Worm (Caenorhabditis elegans) whole organism, midembryonic: Measurements from ENCODE around the gene C30G12.2.
A peak's percentile ranks its signal among the peaks of the same experiment; 100 is the strongest.

Source experiments
- T22C8.4 ChIP-seq: fragments of 200-800 bp; sonication (Bioruptor generic); IDR thresholded peaks from 2 replicates; pipeline ENCODE4 v1.3.6; 2022; ENCODE audit warnings: missing genetic modification characterization, missing compliant biosample characterization
- cog-1 ChIP-seq: sonication (generic microtip); optimal IDR thresholded peaks from 2 replicates; lab custom pipeline; 2016; ENCODE audit warnings: missing genetic modification characterization, missing compliant biosample characterization
- flt-1 ChIP-seq: fragments of 200-800 bp; sonication (Bioruptor generic); IDR thresholded peaks from 2 replicates; pipeline ENCODE4 v1.3.6; 2022; ENCODE audit warnings: missing genetic modification characterization, missing compliant biosample characterization
- klf-2 ChIP-seq: fragments of 200-800 bp; sonication (Bioruptor generic); conservative IDR thresholded peaks from 2 replicates; pipeline ENCODE4 v1.3.6; 2022; ENCODE audit warnings: missing genetic modification reagents, missing genetic modification characterization, missing compliant biosample characterization
- med-1 ChIP-seq: sonication (generic microtip); optimal IDR thresholded peaks from 2 replicates; lab custom pipeline; 2017; ENCODE audit warnings: missing genetic modification characterization, mild to moderate bottlenecking, missing compliant biosample characterization, antibody characterized with exemption, missing genetic modification reagents; ENCODE audit not compliant: insufficient read depth
- ref-1 ChIP-seq: fragments of 200-800 bp; sonication (Bioruptor generic); conservative IDR thresholded peaks from 2 replicates; pipeline ENCODE4 v1.3.6; 2022; ENCODE audit warnings: missing genetic modification reagents, missing genetic modification characterization, missing compliant biosample characterization
- tab-1 ChIP-seq: fragments of 200-800 bp; sonication (Bioruptor generic); IDR thresholded peaks from 2 replicates; pipeline ENCODE4 v1.3.6; 2022; ENCODE audit warnings: missing genetic modification characterization, missing compliant biosample characterization
- ztf-23 ChIP-seq: fragments of 200-800 bp; sonication (Bioruptor generic); IDR thresholded peaks from 2 replicates; pipeline ENCODE4 v1.3.6; 2022; ENCODE audit warnings: missing genetic modification reagents, missing genetic modification characterization, missing compliant biosample characterization
- ztf-29 ChIP-seq: fragments of 200-800 bp; sonication (Bioruptor generic); IDR thresholded peaks from 2 replicates; pipeline ENCODE4 v1.3.6; 2022; ENCODE audit warnings: missing genetic modification reagents, missing genetic modification characterization, missing compliant biosample characterization

C30G12.2 gene

DNA sequence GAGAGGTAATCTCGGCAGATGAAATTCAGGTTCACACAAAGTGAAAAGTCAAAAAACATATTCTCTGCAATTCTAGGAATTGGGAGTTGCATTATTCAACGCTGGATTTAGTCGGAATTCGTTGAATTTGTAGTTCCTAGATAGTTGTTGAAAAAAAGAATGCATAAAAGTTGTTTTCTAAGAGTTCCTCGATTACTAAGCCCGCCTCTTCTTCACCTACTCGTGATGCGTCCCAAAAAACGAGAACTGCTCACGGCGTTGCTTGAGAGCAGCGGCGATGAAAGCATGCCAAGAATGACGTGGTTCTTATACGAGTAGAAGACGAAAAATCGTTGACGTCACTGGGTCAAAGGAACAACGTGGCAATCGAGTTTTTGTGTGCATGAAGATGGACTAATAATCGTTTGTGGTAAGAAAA lies 34.8 kb downstream of the C30G12.2 start:
- TF ChIP-seq ref-1 (GFP tag; lab: Robert Waterston, UW): no peak

DNA sequence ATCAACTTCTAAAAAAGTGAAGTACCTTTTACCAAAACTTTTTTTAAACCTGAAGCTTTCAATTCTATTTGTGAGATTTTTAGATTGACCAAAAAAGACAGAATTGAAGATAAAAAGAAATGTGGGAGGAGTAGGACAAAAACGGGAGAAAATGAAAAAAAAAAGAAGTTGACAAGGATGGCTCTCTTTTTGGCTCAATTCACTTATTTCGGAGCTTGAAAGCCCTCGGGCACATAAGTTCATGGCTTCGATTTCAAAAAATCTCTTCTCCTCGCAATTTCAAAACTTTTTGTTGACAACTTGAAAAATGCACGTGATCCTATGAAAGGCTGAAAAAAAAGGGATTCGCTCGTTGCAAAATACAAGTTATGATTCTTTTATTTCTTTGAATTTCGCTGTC lies 36.0 kb downstream of the C30G12.2 start:
- TF ChIP-seq med-1 (GFP tag; lab: Kevin White, UChicago) (no peak), flt-1 (GFP tag; lab: Robert Waterston, UW) (no peak), klf-2 (no peak), ztf-23 (GFP tag; lab: Robert Waterston, UW) (no peak), ztf-29 (GFP tag; lab: Robert Waterston, UW) (no peak), cog-1 (tag; lab: Kevin White, UChicago) (no peak), ref-1 (GFP tag; lab: Robert Waterston, UW) (no peak), tab-1 (no peak), T22C8.4 (no peak)

- TF ChIP-seq cog-1 (tag; lab: Kevin White, UChicago) (no peak), ztf-29 (GFP tag; lab: Robert Waterston, UW) (no peak), ztf-23 (GFP tag; lab: Robert Waterston, UW) (no peak), ref-1 (GFP tag; lab: Robert Waterston, UW) (no peak), med-1 (GFP tag; lab: Kevin White, UChicago) (no peak), klf-2 (no peak), tab-1 (no peak)
These were observed 36.8 kb downstream of the C30G12.2 start for ce11 chrII:7326997-7327396.

DNA sequence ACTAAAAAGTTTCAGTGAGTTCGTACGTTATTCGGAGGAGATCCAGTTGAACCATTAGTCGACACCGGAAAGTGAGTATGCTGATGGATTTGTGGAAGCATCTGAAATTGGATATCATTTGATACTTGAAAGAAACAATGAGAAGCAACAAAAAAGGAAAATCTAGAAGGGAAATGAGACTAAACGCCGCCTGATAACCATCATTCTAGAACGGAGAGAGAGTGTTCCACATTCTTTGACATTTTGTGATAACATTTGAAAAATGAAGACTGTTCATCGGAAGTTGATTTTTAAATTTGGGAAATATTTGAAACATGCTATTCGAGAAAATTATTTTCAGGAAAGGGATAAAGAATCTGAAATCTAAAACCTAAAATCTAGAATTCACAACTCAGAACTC lies 41.0 kb downstream of the C30G12.2 start, which contains the start of gene npax-1:
Gene npax-1 (minus strand): TSS at position 101 of the 400 bp plus-strand sequence.
- TF ChIP-seq flt-1 (GFP tag; lab: Robert Waterston, UW) (no peak), cog-1 (tag; lab: Kevin White, UChicago) (no peak), med-1 (GFP tag; lab: Kevin White, UChicago) (no peak)

DNA sequence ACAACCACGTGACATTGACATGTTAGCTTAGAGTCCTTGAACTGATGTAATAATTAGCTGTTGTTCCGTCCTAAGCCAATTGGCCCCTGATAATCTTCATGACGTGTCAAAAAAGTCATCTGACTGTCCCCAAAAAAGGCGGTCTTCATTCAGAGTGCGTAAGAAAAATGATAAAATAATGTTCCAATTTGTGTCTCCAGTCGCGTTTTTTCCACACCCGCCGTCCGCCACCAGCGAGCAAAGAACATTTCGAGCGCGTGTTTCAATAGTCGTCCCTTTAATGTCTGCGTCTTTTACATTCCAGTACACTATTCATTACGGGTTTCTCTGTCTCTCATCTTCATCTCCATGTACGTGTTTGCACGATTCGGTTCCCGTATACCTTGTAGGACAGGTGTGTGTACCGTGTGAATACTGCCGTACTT lies 47.3 kb downstream of the C30G12.2 start:
- TF ChIP-seq cog-1 (tag; lab: Kevin White, UChicago): peak; percentile 15
- no peak for TF ChIP-seq ztf-23 (GFP tag; lab: Robert Waterston, UW)

ce11 chrII:7338995-7339394 lies 48.8 kb downstream of the C30G12.2 start, which contains the start of gene nhr-21:
Gene nhr-21, plus strand, starts transcription at chrII:7339229.
- TF ChIP-seq ztf-29 (GFP tag; lab: Robert Waterston, UW) (no peak), med-1 (GFP tag; lab: Kevin White, UChicago) (no peak), cog-1 (tag; lab: Kevin White, UChicago) (no peak), klf-2 (no peak), ztf-23 (GFP tag; lab: Robert Waterston, UW) (no peak), tab-1 (no peak), flt-1 (GFP tag; lab: Robert Waterston, UW) (no peak), ref-1 (GFP tag; lab: Robert Waterston, UW) (no peak), T22C8.4 (no peak)

ce11 chrII:7340703-7341102 lies 50.5 kb downstream of the C30G12.2 start:
- TF ChIP-seq T22C8.4 (no peak), flt-1 (GFP tag; lab: Robert Waterston, UW) (no peak), med-1 (GFP tag; lab: Kevin White, UChicago) (no peak), tab-1 (no peak)
